Worm (Caenorhabditis elegans): Measurements from ENCODE around the gene ZK1290.15.

ZK1290.15 gene

DNA sequence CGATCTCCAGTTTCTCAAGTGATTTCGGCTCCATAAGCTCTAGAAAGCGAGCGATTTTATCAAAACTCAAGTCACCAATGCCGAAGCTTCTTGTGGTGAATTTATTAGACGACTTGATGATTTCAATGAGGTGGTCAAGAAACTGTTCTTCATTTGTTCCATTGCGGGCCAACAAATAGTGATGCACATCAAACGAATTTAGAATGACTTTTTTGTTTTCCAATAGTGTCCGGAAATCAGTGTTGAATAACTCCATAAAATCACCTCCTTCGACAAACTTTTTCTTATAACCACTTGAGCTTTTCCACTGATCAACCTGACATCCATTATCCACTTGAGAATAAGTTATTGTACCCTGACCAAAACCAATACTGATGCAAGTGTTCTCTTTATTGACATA lies 23.9 kb downstream of the ZK1290.15 start:
- TF ChIP-seq pes-1 (GFP tag; IDR thresholded peaks at IDR 0.05) (no peak), hmg-4 (GFP tag; optimal IDR thresholded peaks at IDR 0.05) (no peak), tbx-37 (GFP tag; conservative IDR thresholded peaks at IDR 0.05) (no peak), ceh-36 (tag; optimal IDR thresholded peaks at IDR 0.05) (no peak), tra-4 (tag; optimal IDR thresholded peaks at IDR 0.05) (no peak), aly-1 (tag; optimal IDR thresholded peaks at IDR 0.05) (no peak), flt-1 (GFP tag; IDR thresholded peaks at IDR 0.05) (no peak), hnd-1 (tag; optimal IDR thresholded peaks at IDR 0.05) (no peak), B0310.2 (tag; optimal IDR thresholded peaks at IDR 0.05) (no peak), hmbx-1 (tag; optimal IDR thresholded peaks at IDR 0.05) (no peak), ceh-13 (GFP tag; optimal IDR thresholded peaks at IDR 0.05) (no peak), scrt-1 (GFP tag; IDR thresholded peaks at IDR 0.05) (no peak), tbx-11 (GFP tag; IDR thresholded peaks at IDR 0.05) (no peak), F13C5.2 (tag; optimal IDR thresholded peaks at IDR 0.05) (no peak), sea-1 (GFP tag; conservative IDR thresholded peaks at IDR 0.05) (no peak), ets-7 (tag; optimal IDR thresholded peaks at IDR 0.05) (no peak), ama-1 (optimal IDR thresholded peaks at IDR 0.05) (no peak)

DNA sequence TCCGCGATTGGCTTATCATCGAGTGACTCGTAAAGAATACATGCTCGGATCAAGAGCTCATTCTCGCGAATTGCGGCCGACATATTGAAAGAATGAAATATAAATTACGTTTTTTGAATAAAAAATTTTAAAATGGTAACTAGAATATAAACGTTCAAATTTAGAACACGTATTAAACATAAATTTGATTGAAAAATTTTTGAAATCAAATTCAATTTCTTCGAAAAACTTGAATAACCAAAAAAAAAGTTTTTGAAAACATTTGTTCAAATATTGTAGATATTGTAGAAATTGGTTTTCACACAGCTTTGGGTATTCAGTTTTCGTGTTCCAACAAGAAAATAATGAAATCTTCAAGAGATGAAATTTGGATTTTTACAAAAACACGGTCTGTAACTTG lies 24.7 kb downstream of the ZK1290.15 start, which contains the start of gene fbxa-224:
Gene fbxa-224, minus strand, starts transcription at position 101 of the 400 bp plus-strand sequence.
- TF ChIP-seq pes-1 (GFP tag; IDR thresholded peaks at IDR 0.05) (no peak), ceh-36 (tag; optimal IDR thresholded peaks at IDR 0.05) (no peak), aly-1 (tag; optimal IDR thresholded peaks at IDR 0.05) (no peak), ama-1 (optimal IDR thresholded peaks at IDR 0.05) (no peak), hnd-1 (tag; optimal IDR thresholded peaks at IDR 0.05) (no peak), hmbx-1 (tag; optimal IDR thresholded peaks at IDR 0.05) (no peak), ets-7 (tag; optimal IDR thresholded peaks at IDR 0.05) (no peak), B0310.2 (tag; optimal IDR thresholded peaks at IDR 0.05) (no peak), flt-1 (GFP tag; IDR thresholded peaks at IDR 0.05) (no peak), tra-4 (tag; optimal IDR thresholded peaks at IDR 0.05) (no peak), hmg-4 (GFP tag; optimal IDR thresholded peaks at IDR 0.05) (no peak), ceh-13 (GFP tag; optimal IDR thresholded peaks at IDR 0.05) (no peak), F13C5.2 (tag; optimal IDR thresholded peaks at IDR 0.05) (no peak), tbx-11 (GFP tag; IDR thresholded peaks at IDR 0.05) (no peak)

DNA sequence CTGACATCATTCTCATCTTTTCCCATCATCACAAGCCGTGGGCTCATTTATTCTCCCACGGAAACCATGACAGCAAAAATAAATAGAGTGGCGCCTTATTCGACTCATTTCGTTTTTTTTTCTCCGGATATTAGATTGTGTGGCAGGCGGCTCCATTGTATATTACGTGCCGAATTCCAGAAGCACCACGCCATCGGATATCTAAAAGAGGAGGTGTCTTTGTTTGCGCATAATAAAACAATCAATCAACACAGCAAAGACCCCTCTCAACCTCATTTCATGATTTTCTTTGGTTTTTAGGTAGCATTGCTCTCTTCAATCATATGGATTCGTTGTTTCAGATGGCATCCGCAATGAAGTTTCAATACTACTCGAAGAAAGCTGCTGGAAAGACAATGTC lies 25.7 kb downstream of the ZK1290.15 start, which contains the start of gene tph-1:
Gene tph-1, plus strand, starts transcription at position 301 of the 400 bp plus-strand sequence.
- no peak for TF ChIP-seq pes-1 (GFP tag; IDR thresholded peaks at IDR 0.05)
- no peak for TF ChIP-seq B0310.2 (tag; optimal IDR thresholded peaks at IDR 0.05)
- TF ChIP-seq flt-1 (GFP tag; IDR thresholded peaks at IDR 0.05) = no peak
- no peak for TF ChIP-seq hnd-1 (tag; optimal IDR thresholded peaks at IDR 0.05)
- no peak for TF ChIP-seq ceh-13 (GFP tag; optimal IDR thresholded peaks at IDR 0.05)
- TF ChIP-seq sea-1 (GFP tag; conservative IDR thresholded peaks at IDR 0.05) = no peak
- TF ChIP-seq tbx-11 (GFP tag; IDR thresholded peaks at IDR 0.05) = no peak
- no peak for TF ChIP-seq hmbx-1 (tag; optimal IDR thresholded peaks at IDR 0.05)

DNA sequence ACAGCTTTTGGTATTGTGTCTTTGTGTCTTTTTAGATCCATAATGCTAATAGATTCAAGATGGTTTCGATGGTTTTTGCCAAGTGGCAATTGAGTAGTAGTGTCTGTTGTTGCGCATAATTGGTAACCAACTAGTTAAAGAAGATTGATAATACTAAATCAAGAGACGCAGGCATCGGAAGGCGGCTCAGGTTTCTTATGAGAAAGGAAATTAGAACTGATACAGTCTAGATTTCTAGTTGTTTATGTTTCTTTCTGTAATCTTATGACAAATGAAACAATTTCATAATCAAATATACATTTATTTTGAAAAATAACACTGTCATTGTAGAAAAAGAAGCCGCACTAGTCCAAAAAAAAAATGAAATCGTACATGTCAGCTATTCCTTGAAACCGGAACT lies 30.4 kb downstream of the ZK1290.15 start, which contains the start of gene ZK1290.10:
Gene ZK1290.10, minus strand, starts transcription at position 101 of the 400 bp plus-strand sequence.
- TF ChIP-seq hmg-4 (GFP tag; optimal IDR thresholded peaks at IDR 0.05) (no peak), tra-4 (tag; optimal IDR thresholded peaks at IDR 0.05) (no peak), hmbx-1 (tag; optimal IDR thresholded peaks at IDR 0.05) (no peak), tbx-11 (GFP tag; IDR thresholded peaks at IDR 0.05) (no peak), flt-1 (GFP tag; IDR thresholded peaks at IDR 0.05) (no peak), pes-1 (GFP tag; IDR thresholded peaks at IDR 0.05) (no peak)

DNA sequence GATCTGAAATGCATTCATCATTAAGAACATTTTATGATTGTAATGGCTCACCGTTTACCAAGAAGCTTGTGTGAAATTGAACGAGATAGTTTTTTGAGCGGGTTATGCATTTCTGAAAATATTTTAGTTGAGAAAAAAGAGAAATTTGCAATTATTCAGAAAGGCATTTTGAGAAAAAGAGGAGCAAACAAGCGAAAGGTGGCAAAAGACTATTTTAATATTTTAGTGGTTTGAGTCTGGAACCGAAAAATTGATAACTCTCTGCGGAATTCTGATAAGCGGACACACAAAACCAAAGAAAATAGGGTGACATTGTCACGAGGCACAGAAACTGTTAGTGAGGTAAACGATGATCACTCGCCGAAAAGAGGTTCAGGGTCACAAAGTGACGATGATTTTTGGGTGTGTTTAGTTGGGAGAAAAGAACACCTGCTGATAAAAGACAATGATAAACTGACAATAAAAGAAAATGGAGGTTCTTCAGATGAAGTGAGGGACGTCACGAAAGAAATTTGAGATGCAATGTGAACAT lies 31.4 kb downstream of the ZK1290.15 start:
- TF ChIP-seq hnd-1 (tag; optimal IDR thresholded peaks at IDR 0.05) (no peak), tbx-37 (GFP tag; conservative IDR thresholded peaks at IDR 0.05) (no peak), ets-7 (tag; optimal IDR thresholded peaks at IDR 0.05) (no peak), ceh-13 (GFP tag; optimal IDR thresholded peaks at IDR 0.05) (no peak), pes-1 (GFP tag; IDR thresholded peaks at IDR 0.05) (no peak), scrt-1 (GFP tag; IDR thresholded peaks at IDR 0.05) (no peak), hmg-4 (GFP tag; optimal IDR thresholded peaks at IDR 0.05) (no peak), hmbx-1 (tag; optimal IDR thresholded peaks at IDR 0.05) (no peak), flt-1 (GFP tag; IDR thresholded peaks at IDR 0.05) (no peak), ceh-36 (tag; optimal IDR thresholded peaks at IDR 0.05) (no peak), B0310.2 (tag; optimal IDR thresholded peaks at IDR 0.05) (no peak), F13C5.2 (tag; optimal IDR thresholded peaks at IDR 0.05) (no peak), sea-1 (GFP tag; conservative IDR thresholded peaks at IDR 0.05) (no peak), aly-1 (tag; optimal IDR thresholded peaks at IDR 0.05) (no peak), tbx-11 (GFP tag; IDR thresholded peaks at IDR 0.05) (no peak)

- no peak for TF ChIP-seq hnd-1 (tag; optimal IDR thresholded peaks at IDR 0.05)
- no peak for TF ChIP-seq ets-7 (tag; optimal IDR thresholded peaks at IDR 0.05)
These were observed 32.1 kb downstream of the ZK1290.15 start, which contains the start of gene ZK1290.14 for ce11 chrII:7555454-7555853. Gene ZK1290.14, minus strand, starts transcription at chrII:7555592.

DNA sequence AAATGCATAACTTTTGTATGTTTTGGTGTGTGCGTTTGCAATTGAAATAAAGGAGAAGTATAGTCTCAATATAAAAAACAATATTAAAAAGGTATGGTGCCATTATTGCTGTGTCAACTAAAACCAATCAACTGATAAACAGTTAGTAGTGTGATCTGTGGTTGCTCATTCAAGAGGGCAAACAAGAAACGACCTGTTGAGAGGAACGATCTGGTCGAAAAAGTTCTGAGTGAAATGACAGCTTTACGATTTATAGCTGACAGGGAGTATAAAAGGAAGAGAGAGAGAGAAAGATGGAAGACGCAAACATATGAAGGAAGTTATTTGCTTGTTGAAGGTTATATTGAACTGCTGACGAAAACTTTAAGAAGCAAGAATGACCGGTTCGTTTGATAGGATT lies 34.6 kb downstream of the ZK1290.15 start:
- TF ChIP-seq aly-1 (tag; optimal IDR thresholded peaks at IDR 0.05) = no peak
- TF ChIP-seq ceh-36 (tag; optimal IDR thresholded peaks at IDR 0.05) = no peak
- TF ChIP-seq hmbx-1 (tag; optimal IDR thresholded peaks at IDR 0.05) = no peak

DNA sequence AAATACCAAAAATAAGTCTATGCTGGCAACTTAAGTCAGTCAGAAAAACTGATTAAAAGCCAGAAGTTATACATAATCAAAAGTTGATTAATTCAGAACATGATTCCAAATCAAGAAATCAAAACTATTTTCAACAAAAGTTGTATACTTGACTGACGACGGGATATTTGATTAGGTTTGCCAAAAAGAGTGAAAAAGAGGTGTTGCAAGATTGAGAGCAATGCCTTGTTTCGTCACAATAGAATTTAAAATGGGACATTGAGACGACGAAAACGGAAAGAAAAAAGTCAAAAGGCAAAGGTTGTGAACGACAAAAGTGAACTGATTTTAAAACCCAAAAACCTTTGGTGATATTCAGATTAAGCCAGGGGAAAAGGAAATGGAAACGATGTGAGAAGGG lies 35.5 kb downstream of the ZK1290.15 start:
- TF ChIP-seq hmg-4 (GFP tag; optimal IDR thresholded peaks at IDR 0.05) (no peak), ets-7 (tag; optimal IDR thresholded peaks at IDR 0.05) (no peak), tbx-37 (GFP tag; conservative IDR thresholded peaks at IDR 0.05) (no peak), ama-1 (optimal IDR thresholded peaks at IDR 0.05) (no peak), hnd-1 (tag; optimal IDR thresholded peaks at IDR 0.05) (no peak), F13C5.2 (tag; optimal IDR thresholded peaks at IDR 0.05) (no peak), B0310.2 (tag; optimal IDR thresholded peaks at IDR 0.05) (no peak), sea-1 (GFP tag; conservative IDR thresholded peaks at IDR 0.05) (no peak)

All from whole organism, early embryonic.